Worm (Caenorhabditis elegans): ENCODE measurements around the gene C35D10.3.
A peak's percentile ranks its signal among the peaks of the same experiment; 100 is the strongest.

C35D10.3 gene

ce11 chrIII:4859039-4859438, 9.7 kb upstream of the C35D10.3 start, which contains the start of gene C35D10.6:
Gene C35D10.6, plus strand, starts transcription at chrIII:4859339.
- no peak for TF ChIP-seq elt-4 (tag; optimal IDR thresholded peaks at IDR 0.05)
- no peak for TF ChIP-seq hlh-15 (tag; optimal IDR thresholded peaks at IDR 0.05)
- TF ChIP-seq pros-1 (tag; optimal IDR thresholded peaks at IDR 0.05): no peak
- no peak for TF ChIP-seq Y22D7AL.16 (tag; optimal IDR thresholded peaks at IDR 0.05)
- TF ChIP-seq pax-1 (tag; optimal IDR thresholded peaks at IDR 0.05): no peak

ce11 chrIII:4861744-4862401, 6.8 kb upstream of the C35D10.3 start, which contains the start of the genes C35D10.10 and C35D10.5:
Gene C35D10.10, minus strand, starts transcription at chrIII:4861794.
Gene C35D10.5, plus strand, starts transcription at chrIII:4862351.
- TF ChIP-seq ceh-22 (tag; optimal IDR thresholded peaks at IDR 0.05) (no peak), lin-11 (tag; optimal IDR thresholded peaks at IDR 0.05) (no peak), sox-2 (GFP tag; IDR thresholded peaks at IDR 0.05) (no peak), pros-1 (tag; optimal IDR thresholded peaks at IDR 0.05) (no peak), npax-4 (tag; optimal IDR thresholded peaks at IDR 0.05) (no peak), zip-5 (tag; optimal IDR thresholded peaks at IDR 0.05) (peak; percentile 31), K02D7.2 (tag; optimal IDR thresholded peaks at IDR 0.05) (no peak), nfya-1 (tag; optimal IDR thresholded peaks at IDR 0.05) (no peak), tbx-7 (tag; optimal IDR thresholded peaks at IDR 0.05) (peak; percentile 28), ceh-31 (tag; optimal IDR thresholded peaks at IDR 0.05) (peak; percentile 37), pha-2 (tag; optimal IDR thresholded peaks at IDR 0.05) (no peak), ceh-6 (GFP tag; optimal IDR thresholded peaks at IDR 0.05) (no peak), fkh-6 (tag; optimal IDR thresholded peaks at IDR 0.05) (no peak), fkh-10 (GFP tag; optimal IDR thresholded peaks at IDR 0.05) (no peak), eyg-1 (tag; optimal IDR thresholded peaks at IDR 0.05) (no peak), che-1 (tag; optimal IDR thresholded peaks at IDR 0.05) (no peak), unc-3 (GFP tag; conservative IDR thresholded peaks at IDR 0.05) (no peak), unc-3 (tag; optimal IDR thresholded peaks at IDR 0.05) (no peak), ahr-1 (tag; optimal IDR thresholded peaks at IDR 0.05) (no peak), lim-6 (tag; optimal IDR thresholded peaks at IDR 0.05) (no peak), pqm-1 (tag; optimal IDR thresholded peaks at IDR 0.05) (no peak), ceh-34 (tag; optimal IDR thresholded peaks at IDR 0.05) (no peak), ceh-2 (tag; optimal IDR thresholded peaks at IDR 0.05) (peak; percentile 66), F13H6.1 (tag; optimal IDR thresholded peaks at IDR 0.05) (no peak), elt-2 (tag; optimal IDR thresholded peaks at IDR 0.05) (peak; percentile 13), C38D4.7 (GFP tag; optimal IDR thresholded peaks at IDR 0.05) (no peak), K09A11.1 (tag; optimal IDR thresholded peaks at IDR 0.05; ENCODE audit: insufficient read depth) (no peak), odd-2 (tag; optimal IDR thresholded peaks at IDR 0.05) (no peak), ama-1 (optimal IDR thresholded peaks at IDR 0.05) (no peak), ceh-14 (tag; optimal IDR thresholded peaks at IDR 0.05) (no peak), ceh-30 (tag; optimal IDR thresholded peaks at IDR 0.05) (no peak), nhr-232 (tag; optimal IDR thresholded peaks at IDR 0.05) (no peak), ets-4 (tag; optimal IDR thresholded peaks at IDR 0.05) (peak; percentile 83), ceh-9 (tag; optimal IDR thresholded peaks at IDR 0.05) (no peak), hlh-13 (GFP tag; optimal IDR thresholded peaks at IDR 0.05) (no peak), hlh-15 (tag; optimal IDR thresholded peaks at IDR 0.05) (no peak)

- TF ChIP-seq C08G9.2 (tag; optimal IDR thresholded peaks at IDR 0.05) (no peak), mec-3 (tag; optimal IDR thresholded peaks at IDR 0.05; ENCODE audit: borderline replicate concordance) (no peak), T23F11.4 (GFP tag; optimal IDR thresholded peaks at IDR 0.05) (no peak), F13H6.1 (tag; optimal IDR thresholded peaks at IDR 0.05) (no peak)
Measured at ce11 chrIII:4863127-4863526, 5.6 kb upstream of the C35D10.3 start, which contains the start of gene coq-8. Gene coq-8, plus strand, starts transcription at chrIII:4863427.
